Worm (Caenorhabditis elegans) whole organism, L2 larva: ENCODE measurements around the gene lpr-3.

Experiments
- nhr-11 ChIP-seq: fragments of 150-350 bp; optimal IDR thresholded peaks from 2 replicates; lab custom pipeline; 2014; ENCODE audit warnings: missing biosample characterization, missing genetic modification characterization
- nhr-129 ChIP-seq: fragments of 150-350 bp; optimal IDR thresholded peaks from 2 replicates; lab custom pipeline; 2014; ENCODE audit warnings: missing biosample characterization, missing genetic modification characterization

DNA sequence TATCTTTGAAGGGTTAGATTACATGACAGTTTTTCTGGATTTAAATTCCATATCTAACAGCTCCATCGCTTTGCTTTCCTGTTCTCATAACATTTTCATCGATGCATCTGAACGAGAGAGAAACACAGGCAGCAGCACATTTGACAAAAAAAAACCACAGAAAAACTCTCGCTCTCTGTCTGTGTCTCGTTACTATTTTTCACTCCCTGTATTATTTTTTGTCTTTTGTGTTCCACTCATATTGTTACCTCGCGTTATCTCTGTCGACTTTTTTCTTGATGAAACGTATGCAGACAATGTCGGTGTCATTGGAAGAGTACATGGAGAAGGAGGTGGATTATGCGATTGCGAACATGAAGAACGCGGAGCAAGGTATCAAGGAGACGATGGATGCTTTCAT, 31.8 kb downstream of the lpr-3 start, which contains the start of gene W04G3.11:
- TF ChIP-seq nhr-129 (tag; lab: Kevin White, UChicago) (no peak), nhr-11 (tag; lab: Kevin White, UChicago) (no peak)
